Worm (Caenorhabditis elegans): ENCODE data around the gene Y54G2A.48.
"Not testable (repeated sequence)": the region's sequence is repeated elsewhere in the genome, so short reads cannot be mapped to it uniquely, and the experiment has no call there.

Y54G2A.48 gene

ce11 chrIV:2798339-2798738, 34.1 kb downstream of the Y54G2A.48 start, which contains the start of gene Y54G2A.52:
TSS of gene Y54G2A.52 (minus strand) at chrIV:2798686.
- TF ChIP-seq nhr-80 (tag; optimal IDR thresholded peaks at IDR 0.05) (peak; percentile 63), sdz-38 (tag; optimal IDR thresholded peaks at IDR 0.05) (no peak)

ce11 chrIV:2793956-2794355, 38.5 kb downstream of the Y54G2A.48 start:
- TF ChIP-seq madf-3 (GFP tag; IDR thresholded peaks at IDR 0.05) = no peak
- no peak for TF ChIP-seq B0035.1 (tag; optimal IDR thresholded peaks at IDR 0.05)
- no peak for TF ChIP-seq ceh-79 (tag; optimal IDR thresholded peaks at IDR 0.05)
- TF ChIP-seq snpc-4 (GFP tag; optimal IDR thresholded peaks at IDR 0.05) = no peak
- TF ChIP-seq snpc-4 (tag; optimal IDR thresholded peaks at IDR 0.05) = no peak
- no peak for TF ChIP-seq hsf-1 (GFP tag; IDR thresholded peaks at IDR 0.05)
- TF ChIP-seq B0019.2 (GFP tag; conservative IDR thresholded peaks at IDR 0.05) = no peak
- TF ChIP-seq C17E4.6 (GFP tag; IDR thresholded peaks at IDR 0.05) = no peak
- TF ChIP-seq xnd-1 (tag; optimal IDR thresholded peaks at IDR 0.05) = no peak
- TF ChIP-seq ceh-27 (GFP tag; optimal IDR thresholded peaks at IDR 0.05) = no peak
- TF ChIP-seq lsy-27 (tag; optimal IDR thresholded peaks at IDR 0.05; ENCODE audit: borderline replicate concordance, insufficient read depth) = no peak
- no peak for TF ChIP-seq nhr-80 (tag; optimal IDR thresholded peaks at IDR 0.05)
- no peak for TF ChIP-seq aptf-2 (GFP tag; conservative IDR thresholded peaks at IDR 0.05)
- TF ChIP-seq ZK185.1 (tag; optimal IDR thresholded peaks at IDR 0.05; ENCODE audit: poor library complexity, severe bottlenecking) = no peak
- no peak for TF ChIP-seq sdz-38 (tag; optimal IDR thresholded peaks at IDR 0.05)
- TF ChIP-seq repo-1 (tag; optimal IDR thresholded peaks at IDR 0.05) = no peak
- no peak for TF ChIP-seq nhr-120 (GFP tag; IDR thresholded peaks at IDR 0.05)
- no peak for TF ChIP-seq aptf-3 (GFP tag; IDR thresholded peaks at IDR 0.05)
- no peak for TF ChIP-seq mcd-1 (GFP tag; IDR thresholded peaks at IDR 0.05)

ce11 chrIV:2788389-2788788, 44.1 kb downstream of the Y54G2A.48 start, which contains the start of gene atln-1:
TSS of gene atln-1 (plus strand) at chrIV:2788689.
- TF ChIP-seq zim-3 (tag; optimal IDR thresholded peaks at IDR 0.05); ceh-79 (tag; optimal IDR thresholded peaks at IDR 0.05); hmg-1.2 (GFP tag; IDR thresholded peaks at IDR 0.05): not testable (repeated sequence)

- TF ChIP-seq hmg-1.2 (GFP tag; IDR thresholded peaks at IDR 0.05) (peak; percentile 88), nhr-80 (tag; optimal IDR thresholded peaks at IDR 0.05) (peak; percentile 12), rcor-1 (GFP tag; IDR thresholded peaks at IDR 0.05) (no peak), cebp-1 (GFP tag; IDR thresholded peaks at IDR 0.05) (no peak), cebp-1 (tag; optimal IDR thresholded peaks at IDR 0.05) (peak; percentile 18), lin-40 (tag; optimal IDR thresholded peaks at IDR 0.05) (peak; percentile 10), F55B11.4 (tag; optimal IDR thresholded peaks at IDR 0.05; ENCODE audit: borderline replicate concordance, insufficient read depth) (no peak)
Observed at ce11 chrIV:2785057-2785456, 47.4 kb downstream of the Y54G2A.48 start.

- TF ChIP-seq sea-2 (GFP tag; IDR thresholded peaks at IDR 0.05) (no peak), B0035.1 (tag; optimal IDR thresholded peaks at IDR 0.05) (no peak), rcor-1 (GFP tag; IDR thresholded peaks at IDR 0.05) (peak; percentile 32; the same call in 1 of the 2 replicates), nhr-27 (tag; optimal IDR thresholded peaks at IDR 0.05) (no peak), ceh-100 (GFP tag; IDR thresholded peaks at IDR 0.05) (0 out of 2 replicates have a peak, but pooled peaks have one; percentile 19), madf-6 (GFP tag; IDR thresholded peaks at IDR 0.05) (peak; percentile 96), F23B12.7 (tag; optimal IDR thresholded peaks at IDR 0.05; ENCODE audit: insufficient read depth) (no peak), aptf-3 (GFP tag; IDR thresholded peaks at IDR 0.05) (no peak), snpc-3.4 (tag; optimal IDR thresholded peaks at IDR 0.05) (peak; percentile 53), lin-26 (GFP tag; IDR thresholded peaks at IDR 0.05) (no peak), repo-1 (tag; optimal IDR thresholded peaks at IDR 0.05) (no peak), ceh-91 (GFP tag; IDR thresholded peaks at IDR 0.05) (peak; percentile 88), ceh-58 (GFP tag; IDR thresholded peaks at IDR 0.05) (no peak), Y56A3A.18 (GFP tag; IDR thresholded peaks at IDR 0.05) (no peak), ztf-6 (GFP tag; IDR thresholded peaks at IDR 0.05) (no peak), K11D2.4 (GFP tag; IDR thresholded peaks at IDR 0.05) (no peak), ekl-4 (GFP tag; IDR thresholded peaks at IDR 0.05) (peak; percentile 70; the same call in 1 of the 2 replicates), hmg-1.2 (GFP tag; IDR thresholded peaks at IDR 0.05) (peak; percentile 44; the same call in 1 of the 2 replicates), somi-1 (GFP tag; optimal IDR thresholded peaks at IDR 0.05) (no peak)
Observed at ce11 chrIV:2782793-2783540, 49.5 kb downstream of the Y54G2A.48 start, which contains the start of gene Y54G2A.12. TSS of gene Y54G2A.12 (minus strand) at chrIV:2782843.
